Worm (Caenorhabditis elegans): ENCODE measurements around the gene decr-1.2.

DNA sequence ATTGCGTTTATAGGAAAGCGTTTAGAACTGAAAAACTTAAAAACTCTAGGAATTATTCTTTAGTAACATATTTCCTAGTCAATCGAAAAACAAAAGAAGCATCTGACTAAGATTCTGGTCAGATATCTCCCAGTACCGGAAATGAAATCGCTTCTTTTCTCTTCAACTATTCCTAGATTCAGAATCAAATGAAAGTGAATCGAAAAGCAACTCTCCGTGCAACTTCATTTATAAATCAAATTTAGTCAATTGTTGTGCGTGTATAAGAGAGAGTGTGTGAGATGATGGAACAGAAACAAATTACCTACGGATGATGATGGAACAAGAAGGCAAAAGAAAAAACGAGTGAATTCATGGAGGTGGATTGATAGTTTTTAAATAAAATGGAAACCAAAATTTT is 13.8 kb downstream of the decr-1.2 start:
- TF ChIP-seq hlh-26 (GFP tag; conservative IDR thresholded peaks at IDR 0.05) (no peak), dox-1 (GFP tag; IDR thresholded peaks at IDR 0.05) (no peak), snpc-3.4 (tag; optimal IDR thresholded peaks at IDR 0.05) (no peak), ceh-79 (tag; optimal IDR thresholded peaks at IDR 0.05) (no peak), sea-2 (GFP tag; IDR thresholded peaks at IDR 0.05) (no peak), nhr-27 (tag; optimal IDR thresholded peaks at IDR 0.05) (no peak), him-1 (tag; optimal IDR thresholded peaks at IDR 0.05) (no peak), F49E8.2 (tag; optimal IDR thresholded peaks at IDR 0.05; ENCODE audit: insufficient read depth) (no peak), ztf-3 (GFP tag; optimal IDR thresholded peaks at IDR 0.05) (no peak), unc-130 (GFP tag; optimal IDR thresholded peaks at IDR 0.05) (no peak), ama-1 (optimal IDR thresholded peaks at IDR 0.05) (no peak), ama-1 (GFP tag; optimal IDR thresholded peaks at IDR 0.05) (no peak), unc-62 (GFP tag; optimal IDR thresholded peaks at IDR 0.05) (no peak), mel-28 (tag; optimal IDR thresholded peaks at IDR 0.05; ENCODE audit: borderline replicate concordance) (no peak), ceh-91 (GFP tag; IDR thresholded peaks at IDR 0.05) (no peak)

All from whole organism, young adult.